Worm (Caenorhabditis elegans) whole organism, L3 larva: ENCODE measurements around the gene R05G6.3.

Source experiments
- R02D3.7 ChIP-seq: fragments of 150-350 bp; optimal IDR thresholded peaks from 2 replicates; lab custom pipeline; 2014; ENCODE audit warnings: missing biosample characterization, missing genetic modification characterization
- aly-2 ChIP-seq: fragments of 150-350 bp; optimal IDR thresholded peaks from 2 replicates; lab custom pipeline; 2014; ENCODE audit warnings: missing biosample characterization, missing genetic modification characterization
- ceh-16 ChIP-seq: sonication (generic microtip); optimal IDR thresholded peaks from 2 replicates; lab custom pipeline; 2017; ENCODE audit warnings: missing biosample characterization, missing genetic modification characterization
- egl-27 ChIP-seq: sonication (generic microtip); optimal IDR thresholded peaks from 4 replicates; lab custom pipeline; 2017; ENCODE audit warnings: missing biosample characterization, missing genetic modification reagents, missing genetic modification characterization
- elt-3 ChIP-seq, 3 experiments: fragments of 150-350 bp in 1 of 3; sonication (generic microtip) in 2 of 3; optimal IDR thresholded peaks; 2 replicates in 2 of 3; 4 replicates in 1 of 3; lab custom pipeline; 2014 to 2017; ENCODE audit warnings: missing biosample characterization in 3 of 3, missing genetic modification characterization in 3 of 3
- jun-1 ChIP-seq: fragments of 150-350 bp; optimal IDR thresholded peaks from 2 replicates; lab custom pipeline; 2014; ENCODE audit warnings: missing biosample characterization, missing genetic modification reagents, missing genetic modification characterization
- lin-39 ChIP-seq: fragments of 150-350 bp; optimal IDR thresholded peaks from 2 replicates; lab custom pipeline; 2018; ENCODE audit warnings: missing biosample characterization, missing genetic modification reagents, missing genetic modification characterization
- nfya-1 ChIP-seq: sonication (generic microtip); optimal IDR thresholded peaks from 2 replicates; lab custom pipeline; 2017; ENCODE audit warnings: missing genetic modification characterization, mild to moderate bottlenecking, missing compliant biosample characterization, antibody characterized with exemption, moderate library complexity; ENCODE audit not compliant: insufficient read depth
- nhr-11 ChIP-seq: fragments of 150-350 bp; optimal IDR thresholded peaks from 2 replicates; lab custom pipeline; 2014; ENCODE audit warnings: missing biosample characterization, missing genetic modification characterization
- nhr-12 ChIP-seq: fragments of 150-350 bp; optimal IDR thresholded peaks from 2 replicates; lab custom pipeline; 2014; ENCODE audit warnings: missing biosample characterization, missing genetic modification characterization
- nhr-76 ChIP-seq: fragments of 150-350 bp; sonication (generic microtip); optimal IDR thresholded peaks from 5 replicates; lab custom pipeline; 2014; ENCODE audit warnings: missing biosample characterization, missing genetic modification characterization
- skn-1 ChIP-seq: fragments of 150-350 bp; optimal IDR thresholded peaks from 2 replicates; lab custom pipeline; 2014; ENCODE audit warnings: missing biosample characterization, missing genetic modification characterization
- unc-62 ChIP-seq: fragments of 150-350 bp; sonication (generic microtip); optimal IDR thresholded peaks from 4 replicates; lab custom pipeline; 2014; ENCODE audit warnings: missing biosample characterization, missing genetic modification reagents, missing genetic modification characterization
- ztf-4 ChIP-seq: fragments of 150-350 bp; optimal IDR thresholded peaks from 2 replicates; lab custom pipeline; 2014; ENCODE audit warnings: missing biosample characterization, missing genetic modification characterization

DNA sequence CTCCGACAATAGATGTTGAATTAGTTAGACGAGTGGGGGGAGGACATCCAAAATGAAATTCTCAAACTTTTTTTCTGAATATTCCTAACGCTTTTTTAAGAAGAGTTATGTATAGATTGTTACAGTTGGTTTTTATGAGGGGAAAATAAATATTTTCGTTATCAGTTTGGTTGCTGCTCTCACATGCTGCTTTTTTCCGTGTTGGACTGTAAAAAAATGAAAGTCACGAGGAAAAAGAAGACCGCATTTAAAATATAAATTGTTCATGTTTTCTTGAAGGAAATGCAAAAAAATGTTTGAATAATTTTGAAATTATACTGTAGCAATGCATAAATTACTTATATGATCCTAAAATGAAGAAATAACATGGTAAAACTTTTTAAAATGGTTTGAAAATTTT lies 4.5 kb downstream of the R05G6.3 start:
- TF ChIP-seq ceh-16 (tag; lab: Kevin White, UChicago): no peak
- no peak for TF ChIP-seq nhr-76 (tag; lab: Kevin White, UChicago)
- TF ChIP-seq aly-2 (tag; lab: Kevin White, UChicago): no peak
- TF ChIP-seq nhr-12 (tag; lab: Kevin White, UChicago): no peak
- no peak for TF ChIP-seq jun-1
- TF ChIP-seq egl-27 (tag; lab: Kevin White, UChicago): no peak
- TF ChIP-seq unc-62 (GFP tag; lab: Kevin White, UChicago): no peak
- TF ChIP-seq elt-3 (tag; optimal IDR thresholded peaks at IDR 0.05; lab: Kevin White, UChicago): no peak
- TF ChIP-seq ztf-4 (tag; lab: Kevin White, UChicago): no peak
- no peak for TF ChIP-seq R02D3.7 (tag; lab: Kevin White, UChicago)
- TF ChIP-seq nfya-1 (tag; lab: Kevin White, UChicago): no peak
- no peak for TF ChIP-seq nhr-11 (tag; lab: Kevin White, UChicago)
- no peak for TF ChIP-seq lin-39
- no peak for TF ChIP-seq skn-1 (tag; lab: Kevin White, UChicago)
